Fruit fly (Drosophila melanogaster) whole organism, embryonic: ENCODE measurements around the gene rumi.

ENCODE experiments used
- Aef1 ChIP-seq: fragments of 200-800 bp; sonication (Bioruptor generic); IDR thresholded peaks from 3 replicates; pipeline ENCODE4 v1.3.6; 2022; ENCODE audit warnings: missing biosample characterization, missing genetic modification characterization
- Atf3 ChIP-seq: fragments of 200-800 bp; sonication (Bioruptor generic); optimal IDR thresholded peaks from 3 replicates; lab custom pipeline; 2016; ENCODE audit warnings: missing biosample characterization, missing genetic modification characterization
- Bgb ChIP-seq: fragments of 200-800 bp; sonication (Bioruptor generic); IDR thresholded peaks from 2 replicates; pipeline ENCODE4 v1.3.6; 2022; ENCODE audit warnings: missing biosample characterization, missing genetic modification characterization; ENCODE audit not compliant: partially characterized antibody
- CG12104 ChIP-seq: fragments of 200-800 bp; sonication (Bioruptor generic); optimal IDR thresholded peaks from 3 replicates; lab custom pipeline; 2016; ENCODE audit warnings: missing biosample characterization, missing genetic modification characterization
- CG12391 ChIP-seq: fragments of 200-800 bp; sonication (Bioruptor generic); optimal IDR thresholded peaks from 3 replicates; lab custom pipeline; 2018; ENCODE audit warnings: missing biosample characterization, mild to moderate bottlenecking, missing genetic modification characterization, moderate library complexity
- CG12659 ChIP-seq: fragments of 200-800 bp; sonication (Bioruptor generic); optimal IDR thresholded peaks from 3 replicates; lab custom pipeline; 2017; ENCODE audit warnings: mild to moderate bottlenecking, missing biosample characterization, missing genetic modification reagents, missing genetic modification characterization
- CG13123 ChIP-seq: fragments of 200-800 bp; sonication (Bioruptor generic); optimal IDR thresholded peaks from 2 replicates; lab custom pipeline; 2016; ENCODE audit warnings: missing biosample characterization, missing genetic modification characterization
- CG15601 ChIP-seq: fragments of 200-800 bp; sonication (Bioruptor generic); optimal IDR thresholded peaks from 3 replicates; lab custom pipeline; 2019; ENCODE audit warnings: missing biosample characterization, mild to moderate bottlenecking, missing genetic modification characterization, moderate library complexity
- CG16815 ChIP-seq: fragments of 200-800 bp; sonication (Bioruptor generic); optimal IDR thresholded peaks from 3 replicates; lab custom pipeline; 2017; ENCODE audit warnings: missing biosample characterization, mild to moderate bottlenecking, missing genetic modification characterization
- CG17361 ChIP-seq: fragments of 200-800 bp; sonication (Bioruptor generic); IDR thresholded peaks from 3 replicates; pipeline ENCODE4 v1.3.6; 2022; ENCODE audit warnings: missing biosample characterization, missing genetic modification characterization
- CG17912 ChIP-seq: fragments of 200-800 bp; sonication (Bioruptor generic); optimal IDR thresholded peaks from 2 replicates; lab custom pipeline; 2018; ENCODE audit warnings: missing biosample characterization, mild to moderate bottlenecking, missing genetic modification characterization
- CG1792 ChIP-seq: fragments of 200-800 bp; sonication (Bioruptor generic); optimal IDR thresholded peaks from 2 replicates; lab custom pipeline; 2016; ENCODE audit warnings: missing biosample characterization, missing genetic modification characterization
- CG18476 ChIP-seq: fragments of 200-800 bp; sonication (Bioruptor generic); optimal IDR thresholded peaks from 2 replicates; lab custom pipeline; 2016; ENCODE audit warnings: missing biosample characterization, mild to moderate bottlenecking, missing genetic modification characterization
- CG18619 ChIP-seq: fragments of 200-800 bp; sonication (Bioruptor generic); optimal IDR thresholded peaks from 3 replicates; lab custom pipeline; 2017; ENCODE audit warnings: missing biosample characterization, mild to moderate bottlenecking, missing genetic modification characterization
- CG31365 ChIP-seq: fragments of 200-800 bp; sonication (Bioruptor generic); optimal IDR thresholded peaks from 2 replicates; lab custom pipeline; 2018; ENCODE audit warnings: missing biosample characterization, mild to moderate bottlenecking, missing genetic modification characterization
- CG32772 ChIP-seq: fragments of 200-800 bp; sonication (Bioruptor generic); IDR thresholded peaks from 2 replicates; pipeline ENCODE4 v1.3.6; 2022; ENCODE audit warnings: missing biosample characterization, missing genetic modification characterization
- CG3995 ChIP-seq: fragments of 200-800 bp; sonication (Bioruptor generic); optimal IDR thresholded peaks from 3 replicates; lab custom pipeline; 2016; ENCODE audit warnings: missing biosample characterization, missing genetic modification characterization
- CG6254 ChIP-seq: fragments of 200-800 bp; sonication (Bioruptor generic); optimal IDR thresholded peaks from 3 replicates; lab custom pipeline; 2017; ENCODE audit warnings: mild to moderate bottlenecking, missing biosample characterization, missing genetic modification reagents, missing genetic modification characterization
- CG6272 ChIP-seq: fragments of 200-800 bp; sonication (Bioruptor generic); IDR thresholded peaks from 2 replicates; pipeline ENCODE4 v1.3.6; 2022; ENCODE audit warnings: missing biosample characterization, missing genetic modification characterization
- CG6689 ChIP-seq: fragments of 200-800 bp; sonication (Bioruptor generic); IDR thresholded peaks from 2 replicates; pipeline ENCODE4 v1.3.6; 2022; ENCODE audit warnings: missing biosample characterization, missing genetic modification characterization
- CG6765 ChIP-seq: fragments of 200-800 bp; sonication (Bioruptor generic); optimal IDR thresholded peaks from 3 replicates; lab custom pipeline; 2017; ENCODE audit warnings: missing biosample characterization, mild to moderate bottlenecking, missing genetic modification characterization
- CG6791 ChIP-seq: fragments of 200-800 bp; sonication (Bioruptor generic); IDR thresholded peaks from 3 replicates; pipeline ENCODE4 v1.3.6; 2022; ENCODE audit warnings: missing biosample characterization, missing genetic modification characterization; ENCODE audit not compliant: partially characterized antibody
- CG8388 ChIP-seq: fragments of 200-800 bp; sonication (Bioruptor generic); optimal IDR thresholded peaks from 2 replicates; lab custom pipeline; 2019; ENCODE audit warnings: missing biosample characterization, mild to moderate bottlenecking, missing genetic modification characterization, moderate library complexity
- CG8944 ChIP-seq: fragments of 200-800 bp; sonication (Bioruptor generic); optimal IDR thresholded peaks from 3 replicates; lab custom pipeline; 2016; ENCODE audit warnings: missing biosample characterization, missing genetic modification characterization
- CG9215 ChIP-seq: fragments of 200-800 bp; sonication (Bioruptor generic); IDR thresholded peaks from 2 replicates; pipeline ENCODE4 v1.3.6; 2022; ENCODE audit warnings: missing biosample characterization, missing genetic modification characterization
- Deaf1 ChIP-seq: fragments of 200-800 bp; optimal IDR thresholded peaks from 3 replicates; lab custom pipeline; 2019; ENCODE audit warnings: missing biosample characterization, mild to moderate bottlenecking, missing genetic modification characterization, moderate library complexity
- Doc2 ChIP-seq: fragments of 200-800 bp; sonication (Bioruptor generic); IDR thresholded peaks from 2 replicates; pipeline ENCODE4 v1.3.6; 2022; ENCODE audit warnings: missing biosample characterization, missing genetic modification characterization
- Dp ChIP-seq: fragments of 200-800 bp; sonication (Bioruptor generic); optimal IDR thresholded peaks from 2 replicates; lab custom pipeline; 2018; ENCODE audit warnings: missing biosample characterization, mild to moderate bottlenecking, missing genetic modification characterization, moderate library complexity
- H2.0 ChIP-seq: fragments of 200-800 bp; sonication (Bioruptor generic); IDR thresholded peaks from 2 replicates; pipeline ENCODE4 v1.3.6; 2022; ENCODE audit warnings: missing biosample characterization, missing genetic modification characterization
- Hey ChIP-seq: fragments of 200-800 bp; sonication (Bioruptor generic); optimal IDR thresholded peaks from 3 replicates; lab custom pipeline; 2018; ENCODE audit warnings: missing biosample characterization, mild to moderate bottlenecking, missing genetic modification characterization
- MESR4 ChIP-seq: fragments of 200-800 bp; sonication (Bioruptor generic); optimal IDR thresholded peaks from 2 replicates; lab custom pipeline; 2018; ENCODE audit warnings: missing biosample characterization, mild to moderate bottlenecking, missing genetic modification characterization, moderate library complexity
- NfI ChIP-seq: fragments of 200-800 bp; sonication (Bioruptor generic); optimal IDR thresholded peaks from 3 replicates; lab custom pipeline; 2018; ENCODE audit warnings: missing biosample characterization, mild to moderate bottlenecking, missing genetic modification characterization, moderate library complexity
- Rx ChIP-seq: fragments of 200-800 bp; sonication (Bioruptor generic); IDR thresholded peaks from 2 replicates; pipeline ENCODE4 v1.3.6; 2022; ENCODE audit warnings: missing biosample characterization, missing genetic modification characterization
- Sin3A ChIP-seq: fragments of >200 bp; optimal IDR thresholded peaks from 2 replicates; lab custom pipeline; 2018
- ab ChIP-seq: fragments of 200-800 bp; sonication (Bioruptor generic); optimal IDR thresholded peaks from 2 replicates; lab custom pipeline; 2016; ENCODE audit warnings: missing biosample characterization, missing genetic modification characterization
- cato ChIP-seq: fragments of 200-800 bp; sonication (Bioruptor generic); optimal IDR thresholded peaks from 2 replicates; lab custom pipeline; 2016; ENCODE audit warnings: missing biosample characterization, missing genetic modification characterization, borderline replicate concordance
- ci ChIP-seq: fragments of 200-800 bp; sonication (Bioruptor generic); IDR thresholded peaks from 3 replicates; pipeline ENCODE4 v1.3.6; 2022; ENCODE audit warnings: missing biosample characterization, missing genetic modification characterization
- danr ChIP-seq: fragments of 200-800 bp; sonication (Bioruptor generic); IDR thresholded peaks from 2 replicates; pipeline ENCODE4 v1.3.6; 2022; ENCODE audit warnings: missing biosample characterization, missing genetic modification characterization
- eyg ChIP-seq: fragments of 200-800 bp; sonication (Bioruptor generic); optimal IDR thresholded peaks from 3 replicates; lab custom pipeline; 2016; ENCODE audit warnings: missing biosample characterization, missing genetic modification characterization
- gfzf ChIP-seq: fragments of 200-800 bp; sonication (Bioruptor generic); optimal IDR thresholded peaks from 2 replicates; lab custom pipeline; 2016; ENCODE audit warnings: missing biosample characterization, mild to moderate bottlenecking, missing genetic modification characterization, moderate library complexity
- hth ChIP-seq: fragments of >200 bp; optimal IDR thresholded peaks from 2 replicates; lab custom pipeline; 2017; ENCODE audit warnings: inconsistent platforms
- ind ChIP-seq: fragments of 200-800 bp; sonication (Bioruptor generic); optimal IDR thresholded peaks from 3 replicates; lab custom pipeline; 2016; ENCODE audit warnings: missing biosample characterization, missing genetic modification characterization
- kay ChIP-seq: fragments of 200-800 bp; sonication (Bioruptor generic); optimal IDR thresholded peaks from 2 replicates; lab custom pipeline; 2016; ENCODE audit warnings: missing biosample characterization, missing genetic modification characterization
- lola ChIP-seq, 3 experiments: fragments of >200 bp in 2 of 3; fragments of 200-800 bp in 1 of 3; sonication (Bioruptor generic) in 1 of 3; optimal IDR thresholded peaks; 2 replicates each; lab custom pipeline; 2017 to 2019; ENCODE audit warnings: missing biosample characterization in 3 of 3, missing genetic modification characterization in 3 of 3, mild to moderate bottlenecking in 1 of 3, moderate library complexity in 1 of 3
- oc ChIP-seq: fragments of 200-800 bp; sonication (Bioruptor generic); optimal IDR thresholded peaks from 2 replicates; lab custom pipeline; 2018; ENCODE audit warnings: missing biosample characterization, mild to moderate bottlenecking, missing genetic modification characterization, moderate library complexity
- pan ChIP-seq, 4 experiments: fragments of >200 bp in 3 of 4; fragments of 200-800 bp in 1 of 4; sonication (Bioruptor generic) in 1 of 4; optimal IDR thresholded peaks in 3 of 4; IDR thresholded peaks in 1 of 4; 2 replicates each; pipeline versions ENCODE4 v1.3.6 to Lab custom; 2017 to 2022; ENCODE audit warnings: missing biosample characterization in 2 of 4, missing genetic modification characterization in 2 of 4, mixed read lengths in 1 of 4
- rib ChIP-seq: fragments of 200-800 bp; sonication (Bioruptor generic); IDR thresholded peaks from 2 replicates; pipeline ENCODE4 v1.3.6; 2022; ENCODE audit warnings: missing biosample characterization, missing genetic modification characterization
- slou ChIP-seq: fragments of 200-800 bp; sonication (Bioruptor generic); optimal IDR thresholded peaks from 3 replicates; lab custom pipeline; 2016; ENCODE audit warnings: missing biosample characterization, missing genetic modification characterization
- so ChIP-seq: fragments of 200-800 bp; sonication (Bioruptor generic); IDR thresholded peaks from 3 replicates; pipeline ENCODE4 v1.3.6; 2022; ENCODE audit warnings: missing biosample characterization, missing genetic modification characterization
- unpg ChIP-seq: fragments of 200-800 bp; sonication (Bioruptor generic); optimal IDR thresholded peaks from 3 replicates; lab custom pipeline; 2018; ENCODE audit warnings: missing biosample characterization, mild to moderate bottlenecking, missing genetic modification characterization, moderate library complexity

Gene rumi

DNA sequence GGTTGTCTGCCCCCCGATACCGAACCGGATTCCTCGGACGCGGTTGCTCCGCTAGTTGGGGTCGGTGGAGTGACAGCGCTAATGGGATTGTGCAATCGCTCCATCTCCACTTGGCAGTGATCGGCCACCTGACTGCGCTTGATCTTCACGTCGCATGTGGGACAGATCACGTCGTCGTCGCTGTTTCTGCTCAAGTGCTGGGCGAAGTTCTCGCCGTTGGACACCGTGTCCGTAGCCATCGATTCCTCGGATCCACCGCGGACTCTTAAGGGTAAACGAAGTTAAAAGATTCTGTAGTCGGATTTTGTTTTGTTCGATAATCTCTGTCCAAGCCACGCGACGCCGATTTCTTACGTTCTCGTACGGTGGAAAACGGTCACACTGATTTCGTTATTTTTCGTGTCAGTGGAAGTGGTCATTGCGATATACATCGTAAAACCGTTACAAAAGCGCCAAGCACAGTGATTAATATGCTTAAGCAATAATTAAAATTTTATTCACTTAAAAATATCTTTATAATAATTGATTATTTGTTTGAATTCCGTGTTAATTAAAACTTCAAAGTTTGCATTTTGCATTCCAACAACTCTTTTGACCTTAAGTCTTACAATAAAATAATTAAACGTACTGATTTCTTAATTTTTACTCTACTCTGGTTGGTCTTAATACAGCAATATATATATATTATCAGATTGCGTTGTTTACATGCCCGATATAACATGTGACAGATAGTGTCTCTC is 24.2 kb downstream of the rumi start, which contains the start of gene RNF220 (continued):
- TF ChIP-seq cato (GFP tag; lab: Kevin White, UChicago) (no peak), CG6791 (GFP tag; lab: Robert Waterston, UW) (peak; percentile 81), ind (GFP tag; lab: Kevin White, UChicago) (no peak), CG3995 (GFP tag; lab: Kevin White, UChicago) (peak; percentile 93), CG32772 (no peak), CG16815 (GFP tag; lab: Kevin White, UChicago) (no peak), slou (GFP tag; lab: Kevin White, UChicago) (no peak), CG31365 (tag; lab: Kevin White, UChicago) (no peak), CG8388 (no peak), CG12659 (peak; percentile 33), CG17912 (GFP tag; lab: Kevin White, UChicago) (no peak), so (GFP tag; lab: Robert Waterston, UW) (no peak), Sin3A (lab: Kevin White, UChicago) (peak; percentile 31), ci (0 out of 3 replicates have a peak, but pooled peaks have one; percentile 9), rib (GFP tag; lab: Robert Waterston, UW) (no peak), CG8944 (no peak), Bgb (peak; percentile 75), NfI (no peak), CG17361 (peak; percentile 60), CG6272 (GFP tag; lab: Robert Waterston, UW) (peak; percentile 24; the same call in 1 of the 2 replicates), CG12391 (tag; lab: Kevin White, UChicago) (no peak), Dp (GFP tag; lab: Kevin White, UChicago) (peak; percentile 24), Hey (no peak), kay (GFP tag; lab: Kevin White, UChicago) (no peak), CG12104 (no peak), ab (no peak), CG18476 (GFP tag; lab: Kevin White, UChicago) (no peak), CG6254 (GFP tag; lab: Kevin White, UChicago) (no peak), CG9215 (GFP tag; lab: Robert Waterston, UW) (0 out of 2 replicates have a peak, but pooled peaks have one; percentile 23), Atf3 (GFP tag; lab: Kevin White, UChicago) (no peak), CG1792 (GFP tag; lab: Kevin White, UChicago) (no peak), danr (no peak), lola (GFP tag; optimal IDR thresholded peaks at IDR 0.05; lab: Kevin White, UChicago) (peak in 1 of 3 experiments; percentile 16), eyg (GFP tag; lab: Kevin White, UChicago) (no peak), Aef1 (GFP tag; lab: Robert Waterston, UW) (no peak), gfzf (peak; percentile 73), pan (optimal IDR thresholded peaks at IDR 0.05; lab: Kevin White, UChicago) (no peak), pan (GFP tag; optimal IDR thresholded peaks at IDR 0.05 in 1 of 2, IDR thresholded peaks at IDR 0.05 in 1 of 2) (no peak), CG18619 (GFP tag; lab: Kevin White, UChicago) (no peak), hth (lab: Kevin White, UChicago) (no peak), oc (tag; lab: Kevin White, UChicago) (no peak), Deaf1 (no peak), unpg (GFP tag; lab: Kevin White, UChicago) (no peak), MESR4 (GFP tag; lab: Kevin White, UChicago) (peak; percentile 76), CG6689 (GFP tag; lab: Robert Waterston, UW) (no peak), CG6765 (GFP tag; lab: Kevin White, UChicago) (no peak), Doc2 (GFP tag; lab: Robert Waterston, UW) (no peak), CG15601 (no peak), Rx (GFP tag; lab: Robert Waterston, UW) (no peak), CG13123 (GFP tag; lab: Kevin White, UChicago) (no peak), H2.0 (GFP tag; lab: Robert Waterston, UW) (no peak)
